Worm (Caenorhabditis elegans): Measurements from ENCODE around the gene C44C1.6.

ce11 chrX:933504-933903 lies 36.6 kb downstream of the C44C1.6 start, which contains the start of gene F35H12.1:
- TF ChIP-seq flt-1 (GFP tag; IDR thresholded peaks at IDR 0.05) (no peak), hnd-1 (tag; optimal IDR thresholded peaks at IDR 0.05) (no peak), ets-7 (tag; optimal IDR thresholded peaks at IDR 0.05) (no peak), ama-1 (optimal IDR thresholded peaks at IDR 0.05) (no peak), tbx-11 (GFP tag; IDR thresholded peaks at IDR 0.05) (no peak), ceh-36 (tag; optimal IDR thresholded peaks at IDR 0.05) (no peak), B0310.2 (tag; optimal IDR thresholded peaks at IDR 0.05) (no peak), ceh-13 (GFP tag; optimal IDR thresholded peaks at IDR 0.05) (no peak), F13C5.2 (tag; optimal IDR thresholded peaks at IDR 0.05) (no peak)

Data from whole organism, early embryonic.